Worm (Caenorhabditis elegans) whole organism, mixed stage, embryonic: ENCODE measurements around the gene clec-78.

Source experiments
- ceh-39 ChIP-seq: fragments of 150-350 bp; optimal IDR thresholded peaks from 2 replicates; lab custom pipeline; 2014; ENCODE audit warnings: missing biosample characterization, missing genetic modification characterization
- ces-1 ChIP-seq: fragments of 150-350 bp; optimal IDR thresholded peaks from 2 replicates; lab custom pipeline; 2014; ENCODE audit warnings: missing biosample characterization, missing genetic modification reagents, missing genetic modification characterization
- flh-1 ChIP-seq: fragments of 200-800 bp; sonication (Bioruptor generic); optimal IDR thresholded peaks from 2 replicates; lab custom pipeline; 2018; ENCODE audit warnings: mild to moderate bottlenecking, missing genetic modification characterization, moderate library complexity, missing compliant biosample characterization
- pha-4 ChIP-seq: fragments of 150-350 bp; optimal IDR thresholded peaks from 2 replicates; lab custom pipeline; 2018; ENCODE audit warnings: missing biosample characterization, missing genetic modification reagents, missing genetic modification characterization
- sptf-1 ChIP-seq: sonication (generic microtip); optimal IDR thresholded peaks from 2 replicates; lab custom pipeline; 2017; ENCODE audit warnings: mild to moderate bottlenecking, missing genetic modification characterization, moderate library complexity, missing compliant biosample characterization
- zip-8 ChIP-seq: fragments of 150-350 bp; optimal IDR thresholded peaks from 2 replicates; lab custom pipeline; 2014; ENCODE audit warnings: missing biosample characterization, missing genetic modification characterization
- ztf-11 ChIP-seq: fragments of 150-350 bp; optimal IDR thresholded peaks from 2 replicates; lab custom pipeline; 2014; ENCODE audit warnings: missing biosample characterization, missing genetic modification characterization

ce11 chrIV:4013621-4014020, 24.7 kb downstream of the clec-78 start:
- TF ChIP-seq ceh-39 (no peak), zip-8 (tag; lab: Kevin White, UChicago) (no peak), flh-1 (GFP tag; lab: Kevin White, UChicago) (no peak), sptf-1 (tag; lab: Kevin White, UChicago) (no peak), pha-4 (tag; lab: Kevin White, UChicago) (no peak), ces-1 (no peak), ztf-11 (no peak)
